Worm (Caenorhabditis elegans) whole organism, late embryonic: Measurements from ENCODE around the gene xbx-5.

Source experiments
- C08G9.2 ChIP-seq: sonication (generic microtip); optimal IDR thresholded peaks from 2 replicates; lab custom pipeline; 2016; ENCODE audit warnings: mild to moderate bottlenecking, missing genetic modification characterization, moderate library complexity, missing compliant biosample characterization
- C38D4.7 ChIP-seq: fragments of 200-800 bp; sonication (Bioruptor generic); optimal IDR thresholded peaks from 2 replicates; lab custom pipeline; 2018; ENCODE audit warnings: mild to moderate bottlenecking, missing genetic modification characterization, moderate library complexity, missing compliant biosample characterization
- F13H6.1 ChIP-seq: sonication (generic microtip); optimal IDR thresholded peaks from 2 replicates; lab custom pipeline; 2016; ENCODE audit warnings: missing genetic modification characterization, missing compliant biosample characterization
- K02D7.2 ChIP-seq: sonication (generic microtip); optimal IDR thresholded peaks from 2 replicates; lab custom pipeline; 2017; ENCODE audit warnings: mild to moderate bottlenecking, missing genetic modification characterization, missing compliant biosample characterization
- K09A11.1 ChIP-seq: sonication (generic microtip); optimal IDR thresholded peaks from 2 replicates; lab custom pipeline; 2017; ENCODE audit warnings: antibody characterized with exemption, mild to moderate bottlenecking, missing genetic modification characterization, missing compliant biosample characterization; ENCODE audit not compliant: insufficient read depth
- Y22D7AL.16 ChIP-seq: sonication (generic microtip); optimal IDR thresholded peaks from 2 replicates; lab custom pipeline; 2016; ENCODE audit warnings: missing genetic modification characterization, missing compliant biosample characterization
- ama-1 ChIP-seq: fragments of 150-350 bp; optimal IDR thresholded peaks from 2 replicates; lab custom pipeline; 2014
- ceh-14 ChIP-seq: sonication (generic microtip); optimal IDR thresholded peaks from 2 replicates; lab custom pipeline; 2016; ENCODE audit warnings: missing genotype, missing genetic modification characterization, missing compliant biosample characterization
- ceh-18 ChIP-seq: sonication (generic microtip); optimal IDR thresholded peaks from 2 replicates; lab custom pipeline; 2016; ENCODE audit warnings: missing genetic modification characterization, missing compliant biosample characterization
- ceh-19 ChIP-seq: fragments of 200-800 bp; sonication (Bioruptor generic); optimal IDR thresholded peaks from 2 replicates; lab custom pipeline; 2018; ENCODE audit warnings: mild to moderate bottlenecking, missing genetic modification characterization, missing compliant biosample characterization
- ceh-2 ChIP-seq: sonication (generic microtip); optimal IDR thresholded peaks from 2 replicates; lab custom pipeline; 2016; ENCODE audit warnings: missing genotype, missing genetic modification characterization, missing compliant biosample characterization
- ceh-22 ChIP-seq: sonication (generic microtip); optimal IDR thresholded peaks from 2 replicates; lab custom pipeline; 2017; ENCODE audit warnings: missing biosample characterization, missing genetic modification characterization
- ceh-24 ChIP-seq: sonication (generic microtip); optimal IDR thresholded peaks from 2 replicates; lab custom pipeline; 2016; ENCODE audit warnings: mild to moderate bottlenecking, missing genetic modification characterization, missing compliant biosample characterization
- ceh-30 ChIP-seq: fragments of 150-350 bp; optimal IDR thresholded peaks from 2 replicates; lab custom pipeline; 2014; ENCODE audit warnings: missing biosample characterization, missing genetic modification characterization
- ceh-6 ChIP-seq: fragments of 200-800 bp; sonication (Bioruptor generic); optimal IDR thresholded peaks from 2 replicates; lab custom pipeline; 2018; ENCODE audit warnings: mild to moderate bottlenecking, missing genetic modification characterization, missing compliant biosample characterization
- ceh-9 ChIP-seq: sonication (generic microtip); optimal IDR thresholded peaks from 2 replicates; lab custom pipeline; 2016; ENCODE audit warnings: mild to moderate bottlenecking, missing genetic modification characterization, inconsistent platforms, missing compliant biosample characterization
- dve-1 ChIP-seq: sonication (generic microtip); optimal IDR thresholded peaks from 2 replicates; lab custom pipeline; 2017; ENCODE audit warnings: antibody characterized with exemption, mild to moderate bottlenecking, missing genetic modification characterization, missing compliant biosample characterization
- elt-2 ChIP-seq: sonication (generic microtip); optimal IDR thresholded peaks from 2 replicates; lab custom pipeline; 2016; ENCODE audit warnings: missing genetic modification reagents, missing genetic modification characterization, missing compliant biosample characterization
- elt-4 ChIP-seq: sonication (generic microtip); optimal IDR thresholded peaks from 2 replicates; lab custom pipeline; 2016; ENCODE audit warnings: missing genetic modification characterization, missing compliant biosample characterization
- eyg-1 ChIP-seq: sonication (generic microtip); optimal IDR thresholded peaks from 2 replicates; lab custom pipeline; 2016; ENCODE audit warnings: missing genotype, missing genetic modification characterization, missing compliant biosample characterization
- fkh-10 ChIP-seq: fragments of 150-350 bp; optimal IDR thresholded peaks from 2 replicates; lab custom pipeline; 2014; ENCODE audit warnings: missing biosample characterization, missing genetic modification reagents, missing genetic modification characterization
- fkh-6 ChIP-seq: sonication (generic microtip); optimal IDR thresholded peaks from 2 replicates; lab custom pipeline; 2016; ENCODE audit warnings: missing genetic modification characterization, missing compliant biosample characterization
- hlh-15 ChIP-seq: sonication (generic microtip); optimal IDR thresholded peaks from 2 replicates; lab custom pipeline; 2016; ENCODE audit warnings: missing genetic modification characterization, missing compliant biosample characterization
- hlh-30 ChIP-seq: sonication (generic microtip); optimal IDR thresholded peaks from 2 replicates; lab custom pipeline; 2017; ENCODE audit warnings: antibody characterized with exemption, missing genetic modification characterization, missing compliant biosample characterization; ENCODE audit not compliant: insufficient read depth
- mec-3 ChIP-seq: sonication (generic microtip); optimal IDR thresholded peaks from 2 replicates; lab custom pipeline; 2016; ENCODE audit warnings: borderline replicate concordance, missing genetic modification characterization, missing compliant biosample characterization
- nfya-1 ChIP-seq: sonication (generic microtip); optimal IDR thresholded peaks from 2 replicates; lab custom pipeline; 2017; ENCODE audit warnings: missing genetic modification characterization, mild to moderate bottlenecking, missing compliant biosample characterization, antibody characterized with exemption, moderate library complexity
- odd-2 ChIP-seq: sonication (generic microtip); optimal IDR thresholded peaks from 2 replicates; lab custom pipeline; 2017; ENCODE audit warnings: antibody characterized with exemption, mild to moderate bottlenecking, missing genetic modification characterization, missing compliant biosample characterization
- pat-9 ChIP-seq: fragments of 200-800 bp; sonication (Bioruptor generic); optimal IDR thresholded peaks from 2 replicates; lab custom pipeline; 2018; ENCODE audit warnings: mild to moderate bottlenecking, missing genetic modification characterization, moderate library complexity, missing compliant biosample characterization
- pax-1 ChIP-seq: fragments of 150-350 bp; optimal IDR thresholded peaks from 2 replicates; lab custom pipeline; 2014; ENCODE audit warnings: missing biosample characterization, missing genetic modification characterization
- pha-2 ChIP-seq: sonication (generic microtip); optimal IDR thresholded peaks from 2 replicates; lab custom pipeline; 2017; ENCODE audit warnings: mild to moderate bottlenecking, missing genetic modification characterization, missing compliant biosample characterization
- pha-4 ChIP-seq: fragments of 150-350 bp; optimal IDR thresholded peaks from 2 replicates; lab custom pipeline; 2018; ENCODE audit warnings: missing biosample characterization, missing genetic modification reagents, missing genetic modification characterization
- pros-1 ChIP-seq: fragments of 150-350 bp; optimal IDR thresholded peaks from 2 replicates; lab custom pipeline; 2014; ENCODE audit warnings: missing biosample characterization, missing genetic modification reagents, missing genetic modification characterization
- rnt-1 ChIP-seq: sonication (generic microtip); optimal IDR thresholded peaks from 2 replicates; lab custom pipeline; 2016; ENCODE audit warnings: missing genetic modification characterization, missing compliant biosample characterization
- sdc-2 ChIP-seq: sonication (generic microtip); optimal IDR thresholded peaks from 2 replicates; lab custom pipeline; 2016; ENCODE audit warnings: missing genotype, missing genetic modification characterization, missing compliant biosample characterization
- sox-2 ChIP-seq: fragments of 200-800 bp; sonication (Bioruptor generic); IDR thresholded peaks from 2 replicates; pipeline ENCODE4 v1.3.6; 2022; ENCODE audit warnings: missing genetic modification reagents, missing genetic modification characterization, missing compliant biosample characterization
- sox-4 ChIP-seq: sonication (generic microtip); optimal IDR thresholded peaks from 2 replicates; lab custom pipeline; 2017; ENCODE audit warnings: mild to moderate bottlenecking, missing genetic modification characterization, inconsistent platforms, missing compliant biosample characterization
- tbx-2 ChIP-seq: sonication (generic microtip); optimal IDR thresholded peaks from 2 replicates; lab custom pipeline; 2016; ENCODE audit warnings: missing genetic modification characterization, missing compliant biosample characterization
- tbx-7 ChIP-seq: sonication (generic microtip); optimal IDR thresholded peaks from 2 replicates; lab custom pipeline; 2016; ENCODE audit warnings: missing genotype, missing genetic modification characterization, missing compliant biosample characterization
- unc-3 ChIP-seq, 2 experiments: fragments of 200-800 bp in 1 of 2; sonication (Bioruptor generic) in 1 of 2; sonication (generic microtip) in 1 of 2; conservative IDR thresholded peaks in 1 of 2; optimal IDR thresholded peaks in 1 of 2; 2 replicates each; pipeline versions ENCODE4 v1.3.6 to Lab custom; 2016 to 2022; ENCODE audit warnings: missing compliant biosample characterization in 2 of 2, missing genetic modification characterization in 2 of 2, missing genetic modification reagents in 1 of 2
- unc-86 ChIP-seq: sonication (generic microtip); optimal IDR thresholded peaks from 2 replicates; lab custom pipeline; 2016; ENCODE audit warnings: missing genetic modification characterization, missing compliant biosample characterization
- zip-5 ChIP-seq: sonication (generic microtip); optimal IDR thresholded peaks from 2 replicates; lab custom pipeline; 2016; ENCODE audit warnings: missing genetic modification characterization, missing compliant biosample characterization

Gene xbx-5

ce11 chrIII:3801379-3801894, 2.8 kb downstream of the xbx-5 start (continued):
- TF ChIP-seq unc-3 (GFP tag; conservative IDR thresholded peaks at IDR 0.05; lab: Robert Waterston, UW) = no peak
- TF ChIP-seq unc-3 (tag; optimal IDR thresholded peaks at IDR 0.05; lab: Kevin White, UChicago) = no peak
- peak; percentile 53 for TF ChIP-seq sdc-2 (tag; lab: Kevin White, UChicago)
- peak; percentile 94 for TF ChIP-seq ceh-30 (tag; lab: Kevin White, UChicago)
- no peak for TF ChIP-seq eyg-1 (tag; lab: Kevin White, UChicago)
- TF ChIP-seq mec-3 (tag; lab: Kevin White, UChicago) = no peak
- peak; percentile 79 for TF ChIP-seq ceh-2
- peak; percentile 98 for TF ChIP-seq nfya-1
- no peak for TF ChIP-seq Y22D7AL.16 (tag; lab: Kevin White, UChicago)
- peak; percentile 96 for TF ChIP-seq ceh-18
- peak; percentile 18 for TF ChIP-seq sox-4
- TF ChIP-seq pha-4 (tag; lab: Kevin White, UChicago) = no peak
- TF ChIP-seq dve-1 = peak; percentile 91
- peak; percentile 30 for TF ChIP-seq ama-1 (lab: Kevin White, UChicago)
- peak; percentile 95 for TF ChIP-seq pros-1
- peak; percentile 20 for TF ChIP-seq tbx-7
- TF ChIP-seq ceh-19 (GFP tag; lab: Kevin White, UChicago) = no peak
- no peak for TF ChIP-seq ceh-22

ce11 chrIII:3800934-3801252, 3.4 kb downstream of the xbx-5 start:
- TF ChIP-seq ceh-6 (GFP tag; lab: Kevin White, UChicago) = no peak
- TF ChIP-seq K02D7.2 (tag; lab: Kevin White, UChicago) = no peak
- no peak for TF ChIP-seq ama-1 (lab: Kevin White, UChicago)
- no peak for TF ChIP-seq pha-2 (tag; lab: Kevin White, UChicago)
- no peak for TF ChIP-seq fkh-6
- no peak for TF ChIP-seq ceh-24 (tag; lab: Kevin White, UChicago)

- no peak for TF ChIP-seq unc-86
- TF ChIP-seq zip-5 (tag; lab: Kevin White, UChicago) = no peak
- TF ChIP-seq pha-2 (tag; lab: Kevin White, UChicago) = no peak
- no peak for TF ChIP-seq F13H6.1 (tag; lab: Kevin White, UChicago)
- TF ChIP-seq K09A11.1 (tag; lab: Kevin White, UChicago) = no peak
Measured at ce11 chrIII:3800240-3800933, 3.9 kb downstream of the xbx-5 start, which contains the start of gene mtm-3. Gene mtm-3 (minus strand): TSS chrIII:3800467.

ce11 chrIII:3799213-3799612, 5.1 kb downstream of the xbx-5 start:
- peak; percentile 23 for TF ChIP-seq nfya-1
- TF ChIP-seq elt-2 (tag; lab: Kevin White, UChicago) = peak; percentile 28
- no peak for TF ChIP-seq pat-9 (tag; lab: Kevin White, UChicago)
- no peak for TF ChIP-seq pha-4 (tag; lab: Kevin White, UChicago)
- TF ChIP-seq, all 69 proteins: peak for 2

- TF ChIP-seq C38D4.7 = no peak
- peak; percentile 98 for TF ChIP-seq nfya-1
Measured at ce11 chrIII:3798416-3798815, 5.9 kb downstream of the xbx-5 start.

ce11 chrIII:3797180-3798026, 6.9 kb downstream of the xbx-5 start:
- TF ChIP-seq ceh-9 (tag; lab: Kevin White, UChicago) = no peak
- no peak for TF ChIP-seq C08G9.2 (tag; lab: Kevin White, UChicago)
- no peak for TF ChIP-seq sdc-2 (tag; lab: Kevin White, UChicago)
- peak; percentile 4 for TF ChIP-seq pax-1
- TF ChIP-seq hlh-15 (tag; lab: Kevin White, UChicago) = no peak
- TF ChIP-seq hlh-30 (tag; lab: Kevin White, UChicago) = peak; percentile 49
- TF ChIP-seq sox-2 = no peak
- no peak for TF ChIP-seq elt-4
- TF ChIP-seq unc-86 = no peak
- TF ChIP-seq odd-2 (tag; lab: Kevin White, UChicago) = no peak
- TF ChIP-seq rnt-1 (tag; lab: Kevin White, UChicago) = peak; percentile 57
- TF ChIP-seq fkh-10 (GFP tag; lab: Kevin White, UChicago) = no peak
- TF ChIP-seq ceh-14 = no peak
- TF ChIP-seq tbx-2 (tag; lab: Kevin White, UChicago) = peak; percentile 17
